Fruit fly (Drosophila melanogaster): ENCODE results near the gene Srp54.

The Srp54 gene

DNA sequence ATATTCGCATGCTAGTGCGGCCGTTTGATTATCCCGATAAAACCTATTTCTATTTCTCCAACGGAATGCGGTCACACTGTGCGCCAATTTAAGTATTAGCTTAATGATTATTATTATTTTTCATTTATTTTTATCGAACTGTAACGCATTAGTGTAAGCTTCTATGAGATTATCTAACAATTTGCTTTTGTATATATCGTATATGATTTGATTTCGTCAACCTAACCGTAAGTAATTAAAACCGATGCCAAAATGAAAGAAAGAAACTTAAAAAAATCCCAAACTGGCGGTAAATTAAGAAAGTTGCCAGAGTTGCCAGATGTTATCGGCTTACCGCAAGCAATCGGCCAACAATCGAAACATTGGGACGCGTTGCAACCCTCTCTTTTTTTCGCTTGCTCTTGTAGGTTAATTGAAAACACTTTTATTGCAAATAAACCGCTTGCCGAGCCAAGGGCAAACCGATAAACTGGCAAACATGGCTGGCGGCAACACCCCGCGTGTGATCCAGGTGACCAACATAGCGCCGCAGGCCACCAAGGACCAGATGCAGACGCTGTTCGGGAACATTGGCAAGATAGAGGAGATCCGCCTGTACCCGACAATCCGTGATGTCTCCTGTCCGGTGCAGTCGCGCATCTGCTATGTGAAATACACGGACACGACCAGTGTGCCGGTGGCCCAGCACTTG lies at the start of gene Srp54, which contains the start of gene Etl1:
Srp54 (plus strand) TSS at position 342 of the 691 bp plus-strand sequence.
Etl1 (minus strand) TSS at position 39 of the 691 bp plus-strand sequence.
- TF ChIP-seq psq (optimal IDR thresholded peaks at IDR 0.05): no peak
- no peak for TF ChIP-seq EcR (GFP tag; optimal IDR thresholded peaks at IDR 0.05)
- TF ChIP-seq usp (GFP tag; optimal IDR thresholded peaks at IDR 0.05): no peak
- TF ChIP-seq pan (optimal IDR thresholded peaks at IDR 0.05): no peak
- TF ChIP-seq CG8478 (optimal IDR thresholded peaks at IDR 0.05): no peak
- TF ChIP-seq Dll (optimal IDR thresholded peaks at IDR 0.05): no peak

DNA sequence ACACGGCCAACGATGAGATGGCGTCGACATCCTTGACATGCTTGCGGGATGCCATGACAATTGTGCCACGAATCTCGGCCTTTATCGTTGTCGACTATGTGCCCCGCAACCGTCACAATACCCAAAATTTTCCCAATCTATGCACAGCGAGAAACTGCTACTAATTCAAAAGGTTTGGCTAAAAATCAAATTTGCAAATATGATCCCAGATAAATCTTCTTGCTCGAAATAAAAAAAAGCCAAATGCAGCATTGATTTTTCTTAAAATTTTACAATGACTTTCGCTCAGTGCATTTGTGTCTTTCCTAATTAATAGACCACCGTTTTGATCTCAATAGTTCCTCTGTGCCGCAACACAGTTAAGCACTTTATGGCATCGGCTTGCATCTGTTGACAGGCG lies 49.7 kb upstream of the Srp54 start:
- TF ChIP-seq Dll (optimal IDR thresholded peaks at IDR 0.05): no peak
- TF ChIP-seq usp (GFP tag; optimal IDR thresholded peaks at IDR 0.05): no peak
- no peak for TF ChIP-seq EcR (GFP tag; optimal IDR thresholded peaks at IDR 0.05)
- TF ChIP-seq psq (optimal IDR thresholded peaks at IDR 0.05): no peak
- no peak for TF ChIP-seq pan (optimal IDR thresholded peaks at IDR 0.05)
- no peak for TF ChIP-seq CG8478 (optimal IDR thresholded peaks at IDR 0.05)

DNA sequence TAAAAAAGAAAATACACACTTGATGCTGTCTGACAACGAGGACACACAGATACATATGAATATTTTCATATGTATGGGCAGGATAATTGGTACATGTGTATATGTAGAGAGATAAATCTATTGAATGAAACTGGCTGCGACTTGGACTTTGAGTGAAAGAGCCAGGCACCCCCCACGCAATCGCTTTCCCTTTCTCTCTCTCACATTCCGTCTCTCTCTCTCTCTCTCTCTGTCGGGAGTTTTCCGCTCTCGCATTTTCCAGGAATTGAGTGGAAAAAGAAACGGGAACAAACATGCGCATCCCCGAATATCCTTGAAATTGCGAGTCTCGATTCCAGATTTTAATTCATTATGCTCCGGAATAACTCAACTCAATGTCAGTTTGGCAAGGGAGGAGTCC lies 49.2 kb upstream of the Srp54 start:
- TF ChIP-seq Dll (optimal IDR thresholded peaks at IDR 0.05): no peak
- TF ChIP-seq EcR (GFP tag; optimal IDR thresholded peaks at IDR 0.05): no peak

DNA sequence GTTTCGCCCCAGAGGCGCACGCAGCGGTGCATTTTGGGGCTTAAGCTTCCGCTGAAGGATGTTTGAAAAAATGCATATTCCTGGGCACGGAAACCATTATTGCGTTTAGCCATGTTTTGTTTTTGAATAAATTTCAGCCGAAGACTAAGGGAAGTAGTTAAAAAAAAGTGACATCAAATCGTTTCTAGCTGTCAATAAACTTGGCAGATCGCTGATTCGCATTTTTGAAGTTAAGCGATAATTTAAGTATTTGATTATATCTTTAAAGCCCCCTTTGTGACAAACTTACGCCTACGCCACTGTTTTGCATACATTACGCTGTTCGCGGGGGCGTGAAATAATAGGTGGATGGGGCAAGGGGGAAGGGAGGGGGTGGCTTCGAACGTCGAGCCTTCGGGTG lies 48.4 kb upstream of the Srp54 start:
- no peak for TF ChIP-seq Dll (optimal IDR thresholded peaks at IDR 0.05)
- TF ChIP-seq EcR (GFP tag; optimal IDR thresholded peaks at IDR 0.05): no peak
- TF ChIP-seq CG8478 (optimal IDR thresholded peaks at IDR 0.05): no peak

DNA sequence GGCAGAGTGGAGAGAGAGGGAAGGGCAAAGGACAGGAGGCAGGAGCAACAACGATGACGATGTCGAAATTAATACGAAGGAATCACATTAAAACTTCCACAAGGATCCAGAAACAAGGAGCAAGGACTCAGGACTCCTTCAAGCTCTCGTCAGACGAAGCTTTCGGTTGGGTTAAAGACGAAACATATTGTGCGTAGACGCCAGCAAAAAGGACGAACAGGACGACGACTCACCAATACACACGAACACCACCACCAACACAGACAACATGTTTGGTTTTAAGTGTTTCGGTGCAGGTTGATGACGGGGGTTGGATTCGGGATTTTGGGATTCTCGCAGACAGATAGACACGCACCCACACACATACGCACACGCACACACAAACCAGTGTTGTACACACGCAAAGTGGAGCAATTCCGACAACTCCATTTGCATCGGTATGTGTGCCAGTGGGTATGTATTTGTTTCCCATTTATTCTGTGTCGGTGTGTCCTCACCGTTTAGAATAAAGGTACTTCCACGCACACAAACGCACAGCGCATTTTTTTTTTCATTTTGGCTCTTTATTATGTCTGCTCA lies 30.2 kb upstream of the Srp54 start:
- no peak for TF ChIP-seq EcR (GFP tag; optimal IDR thresholded peaks at IDR 0.05)
- TF ChIP-seq usp (GFP tag; optimal IDR thresholded peaks at IDR 0.05): no peak
- no peak for TF ChIP-seq psq (optimal IDR thresholded peaks at IDR 0.05)
- TF ChIP-seq CG8478 (optimal IDR thresholded peaks at IDR 0.05): no peak
- TF ChIP-seq Dll (optimal IDR thresholded peaks at IDR 0.05): no peak
- TF ChIP-seq pan (optimal IDR thresholded peaks at IDR 0.05): no peak

DNA sequence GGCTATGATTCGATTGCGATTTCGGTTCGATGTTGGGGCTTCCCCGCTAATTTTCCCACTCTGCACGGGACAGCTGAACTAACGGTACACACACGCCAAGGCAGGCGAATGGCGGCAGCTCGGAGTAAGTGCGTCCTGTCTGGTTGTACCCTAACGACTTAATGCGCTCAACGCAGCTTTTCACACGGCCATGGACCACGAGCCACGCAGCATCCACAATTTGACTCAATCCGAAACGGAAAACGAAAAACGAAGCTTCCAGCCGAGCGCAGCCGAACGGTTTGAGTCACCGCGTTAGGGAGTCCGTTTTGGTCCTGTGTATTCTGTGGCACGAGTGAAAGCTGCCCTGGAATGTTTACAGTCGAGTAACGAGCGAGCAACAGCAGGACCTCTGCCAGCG lies 26.6 kb upstream of the Srp54 start, which contains the start of gene nAChRalpha6:
nAChRalpha6 (minus strand) TSS at position 165 of the 400 bp plus-strand sequence.
- no peak for TF ChIP-seq Dll (optimal IDR thresholded peaks at IDR 0.05)
- no peak for TF ChIP-seq CG8478 (optimal IDR thresholded peaks at IDR 0.05)
- no peak for TF ChIP-seq usp (GFP tag; optimal IDR thresholded peaks at IDR 0.05)
- no peak for TF ChIP-seq EcR (GFP tag; optimal IDR thresholded peaks at IDR 0.05)
- TF ChIP-seq psq (optimal IDR thresholded peaks at IDR 0.05): no peak
- no peak for TF ChIP-seq pan (optimal IDR thresholded peaks at IDR 0.05)

DNA sequence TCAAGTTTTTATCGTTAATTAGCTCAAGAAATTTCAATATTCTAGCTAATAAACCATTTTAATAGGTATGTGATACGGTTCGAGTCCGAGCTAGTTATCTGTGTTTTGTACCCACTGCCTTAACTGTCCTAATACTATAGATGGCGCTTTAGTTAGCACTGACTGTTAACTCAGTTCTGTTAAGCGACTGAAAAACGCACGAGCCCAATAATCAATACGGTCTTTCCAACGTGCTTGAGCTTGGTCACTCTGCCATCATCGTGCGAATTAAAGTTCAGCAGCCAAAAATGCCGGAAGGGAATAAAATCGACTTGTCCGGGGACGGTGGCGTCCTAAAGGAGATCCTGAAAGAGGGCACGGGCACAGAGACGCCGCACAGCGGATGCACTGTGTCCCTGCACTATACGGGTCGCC lies 24.8 kb upstream of the Srp54 start, which contains the start of gene Fkbp59:
Fkbp59 (plus strand) TSS at position 150 of the 414 bp plus-strand sequence.
- no peak for TF ChIP-seq psq (optimal IDR thresholded peaks at IDR 0.05)
- no peak for TF ChIP-seq CG8478 (optimal IDR thresholded peaks at IDR 0.05)
- TF ChIP-seq pan (optimal IDR thresholded peaks at IDR 0.05): no peak

DNA sequence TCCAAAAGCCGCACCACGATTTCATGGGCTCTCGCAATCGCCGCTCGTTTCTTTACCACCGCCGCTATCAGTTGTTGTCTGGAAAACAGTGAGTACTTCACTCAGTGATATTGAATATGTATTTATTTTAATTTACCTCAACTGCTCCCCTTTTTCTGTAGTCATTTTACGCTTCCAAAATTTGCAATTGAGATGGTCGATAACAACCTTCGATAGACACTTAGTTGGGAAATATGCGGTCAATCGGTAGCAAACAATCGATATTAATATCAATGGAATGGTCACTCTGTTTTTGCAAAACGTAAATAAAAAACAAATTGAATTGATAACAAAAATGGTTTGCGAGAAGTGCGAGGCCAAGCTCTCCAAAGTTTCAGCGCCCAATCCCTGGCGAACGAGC lies 22.1 kb upstream of the Srp54 start, which contains the start of the genes CG34183 and CG4537:
CG34183 (minus strand) TSS at position 197 of the 400 bp plus-strand sequence.
CG4537 (plus strand) TSS at position 310 of the 400 bp plus-strand sequence.
- TF ChIP-seq usp (GFP tag; optimal IDR thresholded peaks at IDR 0.05) (no peak), psq (optimal IDR thresholded peaks at IDR 0.05) (no peak), EcR (GFP tag; optimal IDR thresholded peaks at IDR 0.05) (no peak), pan (optimal IDR thresholded peaks at IDR 0.05) (no peak), CG8478 (optimal IDR thresholded peaks at IDR 0.05) (no peak), Dll (optimal IDR thresholded peaks at IDR 0.05) (no peak)

DNA sequence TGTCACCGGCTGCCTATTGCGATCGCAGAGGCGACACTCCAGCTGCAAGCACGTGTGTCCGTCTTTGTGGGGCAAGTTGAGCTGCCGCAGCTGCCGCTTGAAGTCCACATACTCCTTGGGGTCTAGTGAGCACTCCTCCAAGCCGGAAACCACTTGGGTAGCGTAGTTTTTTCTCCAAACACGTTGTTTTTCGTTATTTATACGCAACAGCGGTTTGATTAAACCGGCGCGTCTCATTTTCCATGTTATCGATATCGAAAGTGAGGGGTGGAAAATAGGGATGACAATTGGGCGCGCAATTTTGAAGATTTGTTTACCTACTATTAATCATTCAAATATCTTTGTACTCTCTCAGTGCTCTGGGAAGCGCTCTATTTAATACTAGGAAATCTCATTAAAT lies 19.5 kb upstream of the Srp54 start, which contains the start of gene mtDNA-helicase:
mtDNA-helicase (minus strand) TSS at position 264 of the 400 bp plus-strand sequence.
- TF ChIP-seq CG8478 (optimal IDR thresholded peaks at IDR 0.05): no peak
- no peak for TF ChIP-seq usp (GFP tag; optimal IDR thresholded peaks at IDR 0.05)
- no peak for TF ChIP-seq EcR (GFP tag; optimal IDR thresholded peaks at IDR 0.05)
- TF ChIP-seq psq (optimal IDR thresholded peaks at IDR 0.05): no peak
- TF ChIP-seq Dll (optimal IDR thresholded peaks at IDR 0.05): no peak

DNA sequence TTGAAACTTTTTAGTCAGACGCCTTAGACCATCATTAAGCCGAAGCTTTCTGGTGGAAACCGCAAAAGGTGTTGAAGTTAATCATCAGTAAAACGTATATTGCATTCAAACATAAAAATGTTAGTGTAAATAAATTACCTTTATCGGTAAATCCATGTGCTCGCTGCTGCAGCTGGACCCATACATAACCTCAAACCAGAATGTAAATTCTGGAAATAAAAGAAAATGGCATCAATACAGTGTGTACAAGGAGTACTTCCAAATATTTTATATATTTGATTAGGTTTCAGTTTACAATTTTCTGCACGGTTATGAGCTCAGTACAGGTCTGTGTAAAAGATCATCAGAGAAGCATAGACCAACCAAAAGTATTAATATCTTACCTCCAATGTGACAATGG lies 18.5 kb upstream of the Srp54 start:
- TF ChIP-seq usp (GFP tag; optimal IDR thresholded peaks at IDR 0.05) (no peak), EcR (GFP tag; optimal IDR thresholded peaks at IDR 0.05) (no peak), pan (optimal IDR thresholded peaks at IDR 0.05) (no peak), Dll (optimal IDR thresholded peaks at IDR 0.05) (no peak), psq (optimal IDR thresholded peaks at IDR 0.05) (no peak), CG8478 (optimal IDR thresholded peaks at IDR 0.05) (no peak)

DNA sequence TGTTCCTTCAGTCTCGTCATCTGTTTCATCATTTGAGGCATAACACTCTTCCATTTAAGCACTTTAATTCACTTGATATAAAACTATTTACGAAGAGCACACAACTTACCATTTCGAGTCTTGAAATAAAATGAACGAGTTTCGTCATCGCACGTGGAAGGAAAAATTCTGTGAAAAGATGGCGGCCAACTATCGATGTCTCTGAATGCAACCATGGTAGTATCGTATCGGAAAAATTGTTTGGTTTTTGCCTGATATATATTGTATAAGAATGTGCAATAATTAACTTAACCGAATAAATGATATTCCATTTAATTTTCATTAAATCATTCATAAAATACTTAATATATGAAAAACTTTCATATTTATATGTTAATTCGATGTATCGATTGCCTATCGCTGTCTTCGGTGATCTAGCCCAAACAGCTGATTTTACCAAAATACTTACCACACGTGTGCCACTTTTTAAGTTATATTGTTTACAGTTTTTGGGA lies 17.8 kb upstream of the Srp54 start, which contains the start of gene Bka:
Bka (plus strand) TSS at position 417 of the 494 bp plus-strand sequence.
- no peak for TF ChIP-seq Dll (optimal IDR thresholded peaks at IDR 0.05)
- no peak for TF ChIP-seq usp (GFP tag; optimal IDR thresholded peaks at IDR 0.05)
- no peak for TF ChIP-seq EcR (GFP tag; optimal IDR thresholded peaks at IDR 0.05)
- TF ChIP-seq CG8478 (optimal IDR thresholded peaks at IDR 0.05): no peak

DNA sequence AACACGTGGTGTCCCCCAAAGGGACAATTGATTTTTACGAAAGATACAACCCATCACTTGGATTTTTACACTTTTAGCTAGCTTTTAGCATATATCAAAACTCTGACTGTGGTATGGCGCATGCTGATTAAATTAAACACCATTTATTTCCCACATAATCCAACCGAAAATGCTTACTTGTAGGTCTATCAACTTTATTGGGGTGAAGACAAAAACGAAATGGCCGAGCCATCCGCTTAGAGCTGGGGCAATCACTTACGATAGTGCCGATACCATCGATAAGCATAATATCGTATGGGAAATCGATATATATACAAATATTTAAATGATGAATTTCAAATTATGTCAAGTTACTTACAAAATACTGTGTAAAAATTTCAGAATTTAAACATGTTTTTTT lies 15.4 kb upstream of the Srp54 start, which contains the start of gene RpS2:
RpS2 (minus strand) TSS at position 257 of the 400 bp plus-strand sequence.
- TF ChIP-seq pan (optimal IDR thresholded peaks at IDR 0.05) (no peak), Dll (optimal IDR thresholded peaks at IDR 0.05) (no peak), CG8478 (optimal IDR thresholded peaks at IDR 0.05) (no peak), usp (GFP tag; optimal IDR thresholded peaks at IDR 0.05) (no peak), psq (optimal IDR thresholded peaks at IDR 0.05) (no peak), EcR (GFP tag; optimal IDR thresholded peaks at IDR 0.05) (no peak)
